Worm (Caenorhabditis elegans) whole organism, L2 larva: ENCODE results near the gene F26H11.8.
"Not testable (repeated sequence)": the region's sequence is repeated elsewhere in the genome, so short reads cannot be mapped to it uniquely, and the experiment has no call there.

Source experiments
- F13H6.1 ChIP-seq: sonication (generic microtip); optimal IDR thresholded peaks from 2 replicates; lab custom pipeline; 2016; ENCODE audit warnings: missing genetic modification characterization, missing compliant biosample characterization
- R02D3.7 ChIP-seq: fragments of 150-350 bp; optimal IDR thresholded peaks from 2 replicates; lab custom pipeline; 2014; ENCODE audit warnings: missing biosample characterization, missing genetic modification characterization
- Y55F3AM.14 ChIP-seq: fragments of 200-800 bp; sonication (Bioruptor generic); optimal IDR thresholded peaks from 2 replicates; lab custom pipeline; 2018; ENCODE audit warnings: mild to moderate bottlenecking, missing genetic modification characterization, missing compliant biosample characterization
- ZK546.5 ChIP-seq: sonication (generic microtip); optimal IDR thresholded peaks from 2 replicates; lab custom pipeline; 2017; ENCODE audit warnings: missing biosample characterization, missing genetic modification characterization
- alr-1 ChIP-seq: fragments of 150-350 bp; optimal IDR thresholded peaks from 2 replicates; lab custom pipeline; 2014; ENCODE audit warnings: missing biosample characterization, missing genetic modification characterization
- aly-2 ChIP-seq: fragments of 150-350 bp; optimal IDR thresholded peaks from 2 replicates; lab custom pipeline; 2014; ENCODE audit warnings: missing biosample characterization, missing genetic modification characterization
- ama-1 ChIP-seq: fragments of 150-350 bp; optimal IDR thresholded peaks from 2 replicates; lab custom pipeline; 2018; ENCODE audit warnings: inconsistent platforms
- blmp-1 ChIP-seq: sonication (generic microtip); optimal IDR thresholded peaks from 2 replicates; lab custom pipeline; 2017; ENCODE audit warnings: missing genetic modification characterization, mild to moderate bottlenecking, missing compliant biosample characterization, antibody characterized with exemption, moderate library complexity; ENCODE audit not compliant: insufficient read depth
- ceh-16 ChIP-seq: fragments of 150-350 bp; optimal IDR thresholded peaks from 2 replicates; lab custom pipeline; 2014; ENCODE audit warnings: missing biosample characterization, missing genetic modification characterization
- crh-2 ChIP-seq: sonication (generic microtip); optimal IDR thresholded peaks from 2 replicates; lab custom pipeline; 2017; ENCODE audit warnings: missing biosample characterization, missing genetic modification characterization
- dmd-4 ChIP-seq: sonication (generic microtip); optimal IDR thresholded peaks from 2 replicates; lab custom pipeline; 2017; ENCODE audit warnings: missing biosample characterization, missing genetic modification characterization
- egl-27 ChIP-seq: sonication (generic microtip); optimal IDR thresholded peaks from 3 replicates; lab custom pipeline; 2017; ENCODE audit warnings: missing biosample characterization, missing genetic modification reagents, missing genetic modification characterization
- elt-1 ChIP-seq: fragments of 150-350 bp; optimal IDR thresholded peaks from 2 replicates; lab custom pipeline; 2014; ENCODE audit warnings: missing biosample characterization, missing genetic modification characterization
- elt-3 ChIP-seq: sonication (generic microtip); optimal IDR thresholded peaks from 2 replicates; lab custom pipeline; 2017; ENCODE audit warnings: missing biosample characterization, missing genetic modification characterization
- fos-1 ChIP-seq: fragments of 150-350 bp; optimal IDR thresholded peaks from 2 replicates; lab custom pipeline; 2014; ENCODE audit warnings: missing biosample characterization, missing genetic modification characterization
- lin-11 ChIP-seq: fragments of 150-350 bp; sonication (generic microtip); optimal IDR thresholded peaks from 2 replicates; lab custom pipeline; 2014; ENCODE audit warnings: missing biosample characterization, missing genetic modification characterization, inconsistent platforms, mixed read lengths
- lin-13 ChIP-seq: fragments of 150-350 bp; optimal IDR thresholded peaks from 2 replicates; lab custom pipeline; 2014; ENCODE audit warnings: missing biosample characterization, missing genetic modification reagents, missing genetic modification characterization
- lin-39 ChIP-seq: fragments of 150-350 bp; optimal IDR thresholded peaks from 2 replicates; lab custom pipeline; 2014; ENCODE audit warnings: missing biosample characterization, missing genetic modification reagents, missing genetic modification characterization
- lsy-2 ChIP-seq, 2 experiments: fragments of 150-350 bp in 1 of 2; sonication (generic microtip) in 1 of 2; optimal IDR thresholded peaks; 2 replicates each; lab custom pipeline; 2014 to 2017; ENCODE audit warnings: missing biosample characterization in 2 of 2, missing genetic modification characterization in 2 of 2
- mab-5 ChIP-seq: fragments of 150-350 bp; optimal IDR thresholded peaks from 2 replicates; lab custom pipeline; 2014; ENCODE audit warnings: missing biosample characterization, missing genetic modification characterization
- mbf-1 ChIP-seq: sonication (generic microtip); optimal IDR thresholded peaks from 2 replicates; lab custom pipeline; 2017; ENCODE audit warnings: missing biosample characterization, missing genetic modification characterization
- mdl-1 ChIP-seq, 2 experiments: fragments of 150-350 bp in 1 of 2; sonication (generic microtip) in 1 of 2; optimal IDR thresholded peaks; 2 replicates each; lab custom pipeline; 2017; ENCODE audit warnings: missing biosample characterization in 2 of 2, missing genetic modification characterization in 2 of 2
- nhr-10 ChIP-seq: sonication (generic microtip); optimal IDR thresholded peaks from 2 replicates; lab custom pipeline; 2017; ENCODE audit warnings: missing biosample characterization, missing genetic modification characterization
- nhr-11 ChIP-seq: fragments of 150-350 bp; optimal IDR thresholded peaks from 2 replicates; lab custom pipeline; 2014; ENCODE audit warnings: missing biosample characterization, missing genetic modification characterization
- nhr-12 ChIP-seq: fragments of 150-350 bp; optimal IDR thresholded peaks from 2 replicates; lab custom pipeline; 2014; ENCODE audit warnings: missing biosample characterization, missing genetic modification characterization
- nhr-129 ChIP-seq: fragments of 150-350 bp; optimal IDR thresholded peaks from 2 replicates; lab custom pipeline; 2014; ENCODE audit warnings: missing biosample characterization, missing genetic modification characterization
- nhr-21 ChIP-seq: fragments of 150-350 bp; optimal IDR thresholded peaks from 2 replicates; lab custom pipeline; 2014; ENCODE audit warnings: missing biosample characterization, missing genetic modification characterization
- nhr-23 ChIP-seq: fragments of 150-350 bp; optimal IDR thresholded peaks from 2 replicates; lab custom pipeline; 2014; ENCODE audit warnings: missing biosample characterization, missing genetic modification reagents, missing genetic modification characterization
- nhr-237 ChIP-seq: fragments of 150-350 bp; optimal IDR thresholded peaks from 2 replicates; lab custom pipeline; 2014; ENCODE audit warnings: missing biosample characterization, missing genetic modification characterization
- nhr-25 ChIP-seq: fragments of 150-350 bp; sonication (generic microtip); optimal IDR thresholded peaks from 3 replicates; lab custom pipeline; 2014; ENCODE audit warnings: missing biosample characterization, missing genetic modification characterization
- nhr-6 ChIP-seq: fragments of 150-350 bp; optimal IDR thresholded peaks from 2 replicates; lab custom pipeline; 2014; ENCODE audit warnings: missing biosample characterization, missing genetic modification characterization
- nhr-77 ChIP-seq: fragments of 150-350 bp; optimal IDR thresholded peaks from 2 replicates; lab custom pipeline; 2014; ENCODE audit warnings: missing biosample characterization, missing genetic modification characterization
- peb-1 ChIP-seq: fragments of 150-350 bp; optimal IDR thresholded peaks from 2 replicates; lab custom pipeline; 2014; ENCODE audit warnings: missing biosample characterization, missing genetic modification characterization
- sem-4 ChIP-seq: fragments of 150-350 bp; optimal IDR thresholded peaks from 2 replicates; lab custom pipeline; 2014; ENCODE audit warnings: missing biosample characterization, missing genetic modification reagents, missing genetic modification characterization
- skn-1 ChIP-seq: sonication (generic microtip); optimal IDR thresholded peaks from 2 replicates; lab custom pipeline; 2017; ENCODE audit warnings: missing biosample characterization, missing genetic modification characterization
- sma-3 ChIP-seq: sonication (generic microtip); optimal IDR thresholded peaks from 2 replicates; lab custom pipeline; 2016; ENCODE audit warnings: missing genetic modification reagents, missing genetic modification characterization, missing compliant biosample characterization
- sma-9 ChIP-seq, 2 experiments: fragments of 150-350 bp in 1 of 2; sonication (generic microtip) in 1 of 2; optimal IDR thresholded peaks; 2 replicates each; lab custom pipeline; 2014 to 2016; ENCODE audit warnings: missing genetic modification characterization in 2 of 2, mild to moderate bottlenecking in 1 of 2, missing biosample characterization in 1 of 2, missing compliant biosample characterization in 1 of 2, missing genetic modification reagents in 1 of 2, moderate library complexity in 1 of 2
- snpc-4 ChIP-seq: fragments of 150-350 bp; optimal IDR thresholded peaks from 2 replicates; lab custom pipeline; 2014; ENCODE audit warnings: missing biosample characterization, missing genetic modification characterization
- unc-39 ChIP-seq: fragments of 150-350 bp; optimal IDR thresholded peaks from 2 replicates; lab custom pipeline; 2014; ENCODE audit warnings: missing biosample characterization, missing genetic modification characterization
- unc-62 ChIP-seq: fragments of 150-350 bp; optimal IDR thresholded peaks from 2 replicates; lab custom pipeline; 2014; ENCODE audit warnings: missing biosample characterization, missing genetic modification reagents, missing genetic modification characterization
- zag-1 ChIP-seq: fragments of 150-350 bp; optimal IDR thresholded peaks from 2 replicates; lab custom pipeline; 2014; ENCODE audit warnings: missing biosample characterization, missing genetic modification characterization
- ztf-1 ChIP-seq: fragments of 200-800 bp; sonication (Bioruptor generic); conservative IDR thresholded peaks from 2 replicates; pipeline ENCODE4 v1.3.6; 2022; ENCODE audit warnings: missing genetic modification characterization, missing compliant biosample characterization
- ztf-11 ChIP-seq: sonication (generic microtip); optimal IDR thresholded peaks from 2 replicates; lab custom pipeline; 2017; ENCODE audit warnings: missing biosample characterization, missing genetic modification characterization

The F26H11.8 gene

ce11 chrII:14388213-14388612 lies at the start of gene F26H11.8:
TSS of gene F26H11.8 (plus strand) at chrII:14388513.
- TF ChIP-seq nhr-21 (no peak), F13H6.1 (tag; lab: Kevin White, UChicago) (no peak), lin-39 (tag; lab: Kevin White, UChicago) (no peak), unc-39 (tag; lab: Kevin White, UChicago) (no peak), sma-9 (GFP tag; optimal IDR thresholded peaks at IDR 0.05; lab: Kevin White, UChicago) (no peak), sma-9 (tag; optimal IDR thresholded peaks at IDR 0.05; lab: Kevin White, UChicago) (no peak), zag-1 (tag; lab: Kevin White, UChicago) (no peak), skn-1 (tag; lab: Kevin White, UChicago) (no peak), ZK546.5 (tag; lab: Kevin White, UChicago) (no peak), sma-3 (GFP tag; lab: Kevin White, UChicago) (no peak), nhr-12 (no peak), mdl-1 (tag; optimal IDR thresholded peaks at IDR 0.05; lab: Kevin White, UChicago) (no peak), lin-11 (tag; lab: Kevin White, UChicago) (no peak)

ce11 chrII:14344166-14344565 lies 44.1 kb upstream of the F26H11.8 start, which contains the start of gene ddl-3:
TSS of gene ddl-3 (minus strand) at chrII:14344454.
- not testable (repeated sequence) for TF ChIP-seq egl-27 (tag; lab: Kevin White, UChicago); sma-9 (GFP tag; optimal IDR thresholded peaks at IDR 0.05; lab: Kevin White, UChicago); sma-9 (tag; optimal IDR thresholded peaks at IDR 0.05; lab: Kevin White, UChicago); sma-3 (GFP tag; lab: Kevin White, UChicago)

- TF ChIP-seq lin-13 (GFP tag; lab: Kevin White, UChicago); blmp-1 (tag; lab: Kevin White, UChicago); zag-1 (tag; lab: Kevin White, UChicago): not testable (repeated sequence)
These were observed 42.1 kb upstream of the F26H11.8 start, which contains the start of gene Y54G11A.9 for ce11 chrII:14346243-14346642. TSS of gene Y54G11A.9 (minus strand) at chrII:14346438.

ce11 chrII:14349356-14349923 lies 38.9 kb upstream of the F26H11.8 start, which contains the start of the genes Y54G11A.17, lin-7 and elof-1:
TSS of gene Y54G11A.17 (minus strand) at chrII:14349406.
TSS of gene lin-7 (minus strand) at chrII:14349406.
TSS of gene elof-1 (plus strand) at chrII:14349738.
- TF ChIP-seq lin-39 (tag; lab: Kevin White, UChicago), result no peak
- TF ChIP-seq mdl-1 (tag; optimal IDR thresholded peaks at IDR 0.05; lab: Kevin White, UChicago), result peak in 1 of 2 experiments; percentile 30
- TF ChIP-seq R02D3.7 (tag; lab: Kevin White, UChicago), result no peak
- no peak for TF ChIP-seq ceh-16 (tag; lab: Kevin White, UChicago)
- TF ChIP-seq Y55F3AM.14 (GFP tag; lab: Kevin White, UChicago), result peak; percentile 2
- peak; percentile 89 for TF ChIP-seq ama-1
- TF ChIP-seq sma-3 (GFP tag; lab: Kevin White, UChicago), result peak; percentile 83
- peak; percentile 49 for TF ChIP-seq nhr-77
- TF ChIP-seq nhr-23 (tag; lab: Kevin White, UChicago), result no peak
- TF ChIP-seq mbf-1, result no peak
- TF ChIP-seq F13H6.1 (tag; lab: Kevin White, UChicago), result peak; percentile 66
- TF ChIP-seq lin-13 (GFP tag; lab: Kevin White, UChicago), result peak; percentile 87
- TF ChIP-seq snpc-4 (tag; lab: Kevin White, UChicago), result peak; percentile 86
- TF ChIP-seq elt-1, result no peak
- TF ChIP-seq nhr-10 (tag; lab: Kevin White, UChicago), result no peak
- peak; percentile 70 for TF ChIP-seq nhr-25 (tag; lab: Kevin White, UChicago)
- TF ChIP-seq mab-5, result peak; percentile 36
- no peak for TF ChIP-seq aly-2 (tag; lab: Kevin White, UChicago)
- TF ChIP-seq nhr-129 (tag; lab: Kevin White, UChicago), result peak; percentile 94
- TF ChIP-seq unc-62 (GFP tag; lab: Kevin White, UChicago), result no peak
- peak; percentile 91 for TF ChIP-seq crh-2 (tag; lab: Kevin White, UChicago)
- TF ChIP-seq dmd-4 (tag; lab: Kevin White, UChicago), result no peak
- TF ChIP-seq alr-1, result no peak
- peak; percentile 54 for TF ChIP-seq sem-4 (tag; lab: Kevin White, UChicago)
- TF ChIP-seq skn-1 (tag; lab: Kevin White, UChicago), result peak; percentile 3
- TF ChIP-seq nhr-6 (tag; lab: Kevin White, UChicago), result peak; percentile 61
- no peak for TF ChIP-seq peb-1
- TF ChIP-seq nhr-237 (tag; lab: Kevin White, UChicago), result no peak
- no peak for TF ChIP-seq unc-39 (tag; lab: Kevin White, UChicago)
- peak; percentile 14 for TF ChIP-seq blmp-1 (tag; lab: Kevin White, UChicago)
- TF ChIP-seq fos-1, result peak; percentile 76
- TF ChIP-seq egl-27 (tag; lab: Kevin White, UChicago), result peak; percentile 68
- TF ChIP-seq sma-9 (GFP tag; optimal IDR thresholded peaks at IDR 0.05; lab: Kevin White, UChicago), result peak; percentile 64
- TF ChIP-seq sma-9 (tag; optimal IDR thresholded peaks at IDR 0.05; lab: Kevin White, UChicago), result no peak
- TF ChIP-seq lsy-2 (tag; optimal IDR thresholded peaks at IDR 0.05; lab: Kevin White, UChicago), result peak; percentile 99 to 100
- peak; percentile 48 for TF ChIP-seq zag-1 (tag; lab: Kevin White, UChicago)
- TF ChIP-seq elt-3 (tag; lab: Kevin White, UChicago), result no peak
- no peak for TF ChIP-seq nhr-11 (tag; lab: Kevin White, UChicago)
- TF ChIP-seq nhr-21, result peak; percentile 78
- no peak for TF ChIP-seq ztf-1
- no peak for TF ChIP-seq ztf-11 (tag; lab: Kevin White, UChicago)
